3 worm cellular contexts compared by ENCODE assay signal in genomic region chrII:14045235-14045634, ce11.
TF ChIP-seq lines count a peak whose summit lies in the region.

No protein-coding gene starts in this region.

TF ChIP-seq in whole organism, L1 larva, 84 proteins besides CTCF, POLR2A, EP300 and RAD21:
- TF ChIP-seq lin-14 (GFP tag; optimal IDR thresholded peaks at IDR 0.05; lab: Kevin White, UChicago): peak; percentile 47
- no peak for TF ChIP-seq ceh-88 (GFP tag; IDR thresholded peaks at IDR 0.05; lab: Robert Waterston, UW)
- TF ChIP-seq efl-3 (GFP tag; optimal IDR thresholded peaks at IDR 0.05; lab: Kevin White, UChicago): no peak
- TF ChIP-seq nhr-47 (tag; optimal IDR thresholded peaks at IDR 0.05; lab: Kevin White, UChicago): peak; percentile 29
- TF ChIP-seq tlp-1 (tag; optimal IDR thresholded peaks at IDR 0.05; lab: Kevin White, UChicago): no peak
- peak; percentile 27 for TF ChIP-seq dsc-1 (tag; optimal IDR thresholded peaks at IDR 0.05; lab: Kevin White, UChicago)
- TF ChIP-seq fkh-4 (tag; optimal IDR thresholded peaks at IDR 0.05; lab: Kevin White, UChicago; ENCODE audit: borderline replicate concordance): no peak
- peak in 1 of 2 experiments; percentile 14 for TF ChIP-seq lin-35 (GFP tag; optimal IDR thresholded peaks at IDR 0.05; lab: Kevin White, UChicago)
- no peak for TF ChIP-seq egl-13 (tag; optimal IDR thresholded peaks at IDR 0.05; lab: Kevin White, UChicago)
- no peak for TF ChIP-seq unc-86 (tag; optimal IDR thresholded peaks at IDR 0.05; lab: Kevin White, UChicago)
- TF ChIP-seq nhr-76 (tag; optimal IDR thresholded peaks at IDR 0.05; lab: Kevin White, UChicago): no peak
- TF ChIP-seq C16A3.4 (tag; optimal IDR thresholded peaks at IDR 0.05; lab: Kevin White, UChicago): no peak
- peak; percentile 47 for TF ChIP-seq nhr-71 (tag; optimal IDR thresholded peaks at IDR 0.05; lab: Kevin White, UChicago)
- peak; percentile 51 for TF ChIP-seq blmp-1 (tag; optimal IDR thresholded peaks at IDR 0.05; lab: Kevin White, UChicago)
- peak; percentile 50 for TF ChIP-seq fkh-8 (tag; optimal IDR thresholded peaks at IDR 0.05; lab: Kevin White, UChicago)
- TF ChIP-seq snu-23 (GFP tag; optimal IDR thresholded peaks at IDR 0.05; lab: Kevin White, UChicago): peak; percentile 26
- TF ChIP-seq nhr-85 (tag; lab: Kevin White, UChicago): peak; percentile 74
- peak; percentile 41 for TF ChIP-seq nhr-20 (tag; optimal IDR thresholded peaks at IDR 0.05; lab: Kevin White, UChicago)
TF ChIP-seq in whole organism, L1 larva: peak in this region for 10.

TF ChIP-seq in whole organism, L2 larva, 48 proteins besides CTCF, POLR2A, EP300 and RAD21:
- TF ChIP-seq snpc-4 (tag; optimal IDR thresholded peaks at IDR 0.05; lab: Kevin White, UChicago) (no peak), fos-1 (tag; optimal IDR thresholded peaks at IDR 0.05; lab: Kevin White, UChicago) (no peak), nhr-12 (tag; optimal IDR thresholded peaks at IDR 0.05; lab: Kevin White, UChicago) (no peak), skn-1 (tag; optimal IDR thresholded peaks at IDR 0.05; lab: Kevin White, UChicago) (no peak), ceh-16 (tag; optimal IDR thresholded peaks at IDR 0.05; lab: Kevin White, UChicago) (no peak), sma-9 (GFP tag; optimal IDR thresholded peaks at IDR 0.05; lab: Kevin White, UChicago) (peak; percentile 9), sma-9 (tag; optimal IDR thresholded peaks at IDR 0.05; lab: Kevin White, UChicago) (no peak)

TF ChIP-seq in whole organism, L4 larva, 104 proteins besides CTCF, POLR2A, EP300 and RAD21:
- no peak for TF ChIP-seq dpl-1 (GFP tag; optimal IDR thresholded peaks at IDR 0.05; lab: Kevin White, UChicago)
- TF ChIP-seq ZK337.2 (GFP tag; IDR thresholded peaks at IDR 0.05; lab: Robert Waterston, UW): no peak
- TF ChIP-seq nhr-76 (tag; optimal IDR thresholded peaks at IDR 0.05; lab: Kevin White, UChicago): no peak
- no peak for TF ChIP-seq zfp-2 (tag; optimal IDR thresholded peaks at IDR 0.05; lab: Kevin White, UChicago)
- TF ChIP-seq ceh-20 (GFP tag; IDR thresholded peaks at IDR 0.05; lab: Robert Waterston, UW): no peak
- no peak for TF ChIP-seq nhr-102 (tag; optimal IDR thresholded peaks at IDR 0.05; lab: Kevin White, UChicago)
- TF ChIP-seq nhr-28 (tag; optimal IDR thresholded peaks at IDR 0.05; lab: Kevin White, UChicago): no peak
- TF ChIP-seq ztf-7 (tag; optimal IDR thresholded peaks at IDR 0.05; lab: Kevin White, UChicago): no peak
- TF ChIP-seq pha-4 (GFP tag; IDR thresholded peaks at IDR 0.05; lab: Robert Waterston, UW): no peak
- no peak for TF ChIP-seq pha-4 (tag; optimal IDR thresholded peaks at IDR 0.05; lab: Kevin White, UChicago)
- TF ChIP-seq hlh-30 (tag; optimal IDR thresholded peaks at IDR 0.05; lab: Kevin White, UChicago; ENCODE audit: insufficient read depth): peak; percentile 30
- TF ChIP-seq F44E2.7 (GFP tag; IDR thresholded peaks at IDR 0.05; lab: Robert Waterston, UW): no peak
- TF ChIP-seq ctbp-1 (GFP tag; IDR thresholded peaks at IDR 0.05; lab: Robert Waterston, UW): no peak
- no peak for TF ChIP-seq T26A8.4 (GFP tag; IDR thresholded peaks at IDR 0.05; lab: Robert Waterston, UW)
- TF ChIP-seq vab-7 (GFP tag; IDR thresholded peaks at IDR 0.05; lab: Robert Waterston, UW): no peak
- TF ChIP-seq ceh-32 (tag; optimal IDR thresholded peaks at IDR 0.05; lab: Kevin White, UChicago; ENCODE audit: poor library complexity): no peak
- no peak for TF ChIP-seq ces-1 (GFP tag; optimal IDR thresholded peaks at IDR 0.05; lab: Kevin White, UChicago)
- TF ChIP-seq nhr-42 (GFP tag; IDR thresholded peaks at IDR 0.05; lab: Robert Waterston, UW): 0 out of 2 replicates have a peak, but pooled peaks have one; percentile 14
- TF ChIP-seq dmd-6 (GFP tag; IDR thresholded peaks at IDR 0.05; lab: Robert Waterston, UW): peak; percentile 30
- no peak for TF ChIP-seq daf-16 (GFP tag; optimal IDR thresholded peaks at IDR 0.05; lab: Kevin White, UChicago)
- TF ChIP-seq daf-16 (tag; optimal IDR thresholded peaks at IDR 0.05; lab: Kevin White, UChicago): peak; percentile 71
- TF ChIP-seq dve-1 (tag; optimal IDR thresholded peaks at IDR 0.05; lab: Kevin White, UChicago; ENCODE audit: insufficient read depth): peak; percentile 30
- no peak for TF ChIP-seq zfp-3 (GFP tag; conservative IDR thresholded peaks at IDR 0.05; lab: Robert Waterston, UW)
- no peak for TF ChIP-seq Y5F2A.4 (GFP tag; optimal IDR thresholded peaks at IDR 0.05; lab: Kevin White, UChicago)
- no peak for TF ChIP-seq D1046.2 (GFP tag; IDR thresholded peaks at IDR 0.05; lab: Robert Waterston, UW)
- TF ChIP-seq madf-9 (GFP tag; conservative IDR thresholded peaks at IDR 0.05; lab: Robert Waterston, UW): no peak
- no peak for TF ChIP-seq nhr-237 (tag; optimal IDR thresholded peaks at IDR 0.05; lab: Kevin White, UChicago)
- TF ChIP-seq duxl-1 (tag; optimal IDR thresholded peaks at IDR 0.05; lab: Kevin White, UChicago; ENCODE audit: poor library complexity): no peak
- TF ChIP-seq zip-11 (GFP tag; IDR thresholded peaks at IDR 0.05; lab: Robert Waterston, UW): no peak
- no peak for TF ChIP-seq mxl-2 (GFP tag; conservative IDR thresholded peaks at IDR 0.05; lab: Robert Waterston, UW)
- peak in 1 of 2 experiments; percentile 23 for TF ChIP-seq mdl-1 (tag; optimal IDR thresholded peaks at IDR 0.05; lab: Kevin White, UChicago)
- no peak for TF ChIP-seq saeg-2 (GFP tag; IDR thresholded peaks at IDR 0.05; lab: Robert Waterston, UW)
- peak; percentile 36 for TF ChIP-seq hlh-11 (tag; optimal IDR thresholded peaks at IDR 0.05; lab: Kevin White, UChicago)
